Worm (Caenorhabditis elegans): Measurements from ENCODE around the gene dmd-7.

ce11 chrV:6223315-6224018 lies 23.3 kb upstream of the dmd-7 start:
- TF ChIP-seq ceh-18 (tag; optimal IDR thresholded peaks at IDR 0.05): no peak
- TF ChIP-seq ahr-1 (tag; optimal IDR thresholded peaks at IDR 0.05): no peak
- no peak for TF ChIP-seq ttx-3 (tag; optimal IDR thresholded peaks at IDR 0.05)
- TF ChIP-seq ceh-22 (tag; optimal IDR thresholded peaks at IDR 0.05): no peak
- no peak for TF ChIP-seq ama-1 (optimal IDR thresholded peaks at IDR 0.05)
- TF ChIP-seq pag-3 (tag; optimal IDR thresholded peaks at IDR 0.05; ENCODE audit: borderline replicate concordance): no peak
- no peak for TF ChIP-seq pha-4 (tag; optimal IDR thresholded peaks at IDR 0.05)
- no peak for TF ChIP-seq tbx-2 (tag; optimal IDR thresholded peaks at IDR 0.05)
- no peak for TF ChIP-seq fax-1 (tag; optimal IDR thresholded peaks at IDR 0.05)
- TF ChIP-seq C08G9.2 (tag; optimal IDR thresholded peaks at IDR 0.05): no peak
- no peak for TF ChIP-seq ceh-2 (tag; optimal IDR thresholded peaks at IDR 0.05)
- TF ChIP-seq pros-1 (tag; optimal IDR thresholded peaks at IDR 0.05): no peak

All from whole organism, late embryonic.